Worm (Caenorhabditis elegans): Measurements from ENCODE around the gene emb-8.

emb-8 gene

DNA sequence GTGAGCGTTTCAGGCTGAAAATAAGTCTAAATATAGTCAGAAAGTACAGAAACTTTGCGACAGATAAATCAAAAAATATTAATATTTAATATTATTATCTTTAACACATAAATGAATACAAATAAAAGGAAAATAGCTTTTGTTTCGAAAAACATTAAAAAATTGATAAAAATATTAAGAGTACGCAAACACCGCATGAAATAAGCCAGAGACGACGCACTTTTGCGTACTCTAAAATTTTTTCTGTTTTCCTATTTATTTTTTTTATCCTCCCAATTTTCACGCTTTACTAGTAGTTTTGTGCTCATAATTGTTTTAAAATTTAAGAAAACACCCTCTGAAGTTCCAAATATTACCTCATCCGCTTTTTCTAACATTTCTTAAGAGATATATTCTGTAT is 46.3 kb downstream of the emb-8 start, which contains the start of the genes rbm-42 and grwd-1:
rbm-42 (minus strand) TSS at position 93 of the 400 bp plus-strand sequence.
grwd-1 (plus strand) TSS at position 328 of the 400 bp plus-strand sequence.
- TF ChIP-seq unc-62 (GFP tag; optimal IDR thresholded peaks at IDR 0.05) = no peak

DNA sequence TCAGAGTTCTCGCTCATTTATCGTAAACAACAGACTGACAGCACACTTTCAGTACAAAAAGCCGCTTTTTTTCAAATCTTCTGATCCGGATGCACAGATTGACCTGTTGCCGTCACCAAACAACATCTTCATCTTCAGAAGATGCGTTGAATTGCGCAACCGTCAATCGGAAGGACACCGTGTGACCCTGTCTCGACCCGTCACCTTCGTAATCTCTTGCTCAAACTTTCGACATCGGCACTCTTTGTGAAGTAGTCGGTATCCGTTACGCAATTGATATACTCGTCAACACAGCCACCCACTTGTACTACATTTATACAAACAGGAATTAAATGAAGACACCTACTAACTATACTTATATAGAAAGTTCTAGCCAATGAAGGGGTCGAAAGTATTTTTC is 48.5 kb downstream of the emb-8 start:
- no peak for TF ChIP-seq unc-62 (GFP tag; optimal IDR thresholded peaks at IDR 0.05)

DNA sequence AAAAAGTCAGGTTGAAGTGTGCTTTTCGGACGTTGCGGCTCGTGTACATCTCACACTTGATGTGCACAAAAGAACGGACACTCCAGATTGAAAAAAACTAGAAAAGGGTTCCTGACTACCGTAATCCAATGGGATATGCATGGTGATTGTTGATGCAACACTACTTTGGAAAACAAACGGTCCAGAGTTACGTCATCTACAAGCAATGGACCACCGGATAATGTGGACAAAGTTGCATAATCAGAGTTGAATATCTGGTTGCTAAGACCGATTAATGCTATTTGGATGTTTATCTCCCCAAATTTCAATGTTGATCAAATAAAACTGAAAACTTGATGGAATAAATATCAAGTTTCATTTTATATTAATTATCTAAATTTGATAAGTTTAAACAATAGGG is 49.5 kb downstream of the emb-8 start:
- no peak for TF ChIP-seq unc-62 (GFP tag; optimal IDR thresholded peaks at IDR 0.05)

DNA sequence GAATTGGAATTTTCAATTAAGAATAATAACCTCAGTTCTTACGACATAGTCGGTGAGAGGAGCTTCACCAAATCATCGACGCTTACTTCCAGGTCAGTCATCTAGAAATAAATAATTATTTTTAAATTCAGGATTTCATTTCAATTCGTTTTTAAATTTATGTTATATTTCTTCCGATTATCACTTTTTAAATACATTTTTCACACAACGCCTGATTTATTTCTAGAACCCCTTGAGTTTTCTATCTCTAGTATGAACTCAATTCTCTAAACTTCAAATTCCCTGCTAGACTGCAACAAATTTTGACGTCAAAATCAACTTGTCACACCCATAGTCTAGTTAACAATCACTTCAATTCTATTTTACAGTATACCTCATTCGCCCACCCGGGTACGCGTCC is 50.0 kb downstream of the emb-8 start, which contains the start of gene Y54H5A.2:
Y54H5A.2 (minus strand) TSS at position 101 of the 400 bp plus-strand sequence.
- no peak for TF ChIP-seq unc-62 (GFP tag; optimal IDR thresholded peaks at IDR 0.05)

DNA sequence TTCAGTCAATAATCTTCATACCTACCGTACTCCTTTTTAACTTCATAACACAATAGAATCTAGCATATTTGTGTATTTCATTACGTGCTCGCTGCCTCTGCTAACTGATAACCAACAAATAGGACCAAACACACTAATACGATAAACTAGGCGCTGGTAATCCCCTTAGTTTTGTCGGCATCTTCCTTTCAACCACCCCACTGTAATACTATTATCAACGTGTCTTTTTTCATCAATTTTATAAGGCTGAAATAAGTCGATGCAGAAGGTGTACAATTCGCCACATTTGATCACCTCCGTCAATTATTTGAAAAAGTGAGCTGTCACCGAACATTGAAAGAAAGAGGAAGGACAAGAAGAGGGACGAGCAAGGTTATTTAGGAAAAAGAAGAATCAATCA is 52.0 kb downstream of the emb-8 start:
- no peak for TF ChIP-seq unc-62 (GFP tag; optimal IDR thresholded peaks at IDR 0.05)

DNA sequence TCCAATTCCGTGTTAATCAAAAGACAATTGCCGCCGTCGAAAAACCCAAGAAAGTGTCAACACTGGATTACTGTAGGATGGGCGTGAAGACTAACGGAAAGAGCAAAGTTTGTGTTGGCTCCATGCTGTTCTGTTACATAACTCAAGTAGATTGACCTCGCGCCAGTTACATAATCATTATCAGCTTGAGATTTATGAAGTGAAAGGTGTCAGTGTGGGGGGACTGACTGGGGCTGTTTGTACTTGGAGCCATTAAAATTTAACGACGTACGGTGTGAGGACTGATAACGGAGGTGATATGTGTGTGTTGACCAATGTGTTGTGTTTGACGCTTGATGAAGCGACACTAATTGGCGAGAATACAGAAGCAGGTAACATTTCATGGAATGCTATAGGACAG is 52.7 kb downstream of the emb-8 start:
- no peak for TF ChIP-seq unc-62 (GFP tag; optimal IDR thresholded peaks at IDR 0.05)

All from whole organism, dauer.